Worm (Caenorhabditis elegans): ENCODE measurements around the gene hmp-1.

The hmp-1 gene

ce11 chrV:11800486-11800885 is 45.2 kb upstream of the hmp-1 start:
- no peak for TF ChIP-seq K02D7.2 (tag; optimal IDR thresholded peaks at IDR 0.05)

- TF ChIP-seq fkh-10 (GFP tag; optimal IDR thresholded peaks at IDR 0.05) (no peak), ceh-34 (tag; optimal IDR thresholded peaks at IDR 0.05) (no peak), ceh-22 (tag; optimal IDR thresholded peaks at IDR 0.05) (no peak), elt-2 (tag; optimal IDR thresholded peaks at IDR 0.05) (peak; percentile 40)
Measured at ce11 chrV:11801076-11801849, 44.4 kb upstream of the hmp-1 start.

- TF ChIP-seq unc-55 (GFP tag; optimal IDR thresholded peaks at IDR 0.05) (no peak), hlh-8 (tag; optimal IDR thresholded peaks at IDR 0.05) (no peak), ets-4 (tag; optimal IDR thresholded peaks at IDR 0.05) (no peak), nhr-232 (tag; optimal IDR thresholded peaks at IDR 0.05) (no peak), ama-1 (optimal IDR thresholded peaks at IDR 0.05) (no peak), T23F11.4 (GFP tag; optimal IDR thresholded peaks at IDR 0.05) (no peak), ceh-14 (tag; optimal IDR thresholded peaks at IDR 0.05) (no peak), elt-2 (tag; optimal IDR thresholded peaks at IDR 0.05) (no peak), npax-4 (tag; optimal IDR thresholded peaks at IDR 0.05) (no peak), rnt-1 (tag; optimal IDR thresholded peaks at IDR 0.05) (no peak), pha-2 (tag; optimal IDR thresholded peaks at IDR 0.05) (no peak), mec-3 (tag; optimal IDR thresholded peaks at IDR 0.05; ENCODE audit: borderline replicate concordance) (no peak), ceh-34 (tag; optimal IDR thresholded peaks at IDR 0.05) (no peak)
Measured at ce11 chrV:11802508-11802907, 43.2 kb upstream of the hmp-1 start.

ce11 chrV:11803518-11803994 is 42.1 kb upstream of the hmp-1 start:
- TF ChIP-seq dve-1 (tag; optimal IDR thresholded peaks at IDR 0.05): no peak
- TF ChIP-seq ceh-22 (tag; optimal IDR thresholded peaks at IDR 0.05): no peak
- no peak for TF ChIP-seq ceh-2 (tag; optimal IDR thresholded peaks at IDR 0.05)

- TF ChIP-seq pat-9 (tag; optimal IDR thresholded peaks at IDR 0.05) (no peak), unc-42 (tag; optimal IDR thresholded peaks at IDR 0.05) (no peak), hlh-6 (tag; optimal IDR thresholded peaks at IDR 0.05) (no peak), ttx-3 (tag; optimal IDR thresholded peaks at IDR 0.05) (no peak), ceh-45 (GFP tag; IDR thresholded peaks at IDR 0.05) (no peak), elt-4 (tag; optimal IDR thresholded peaks at IDR 0.05) (no peak), mec-3 (tag; optimal IDR thresholded peaks at IDR 0.05; ENCODE audit: borderline replicate concordance) (no peak), pag-3 (tag; optimal IDR thresholded peaks at IDR 0.05; ENCODE audit: borderline replicate concordance) (no peak), ahr-1 (tag; optimal IDR thresholded peaks at IDR 0.05) (no peak), dve-1 (tag; optimal IDR thresholded peaks at IDR 0.05) (no peak), ceh-30 (tag; optimal IDR thresholded peaks at IDR 0.05) (no peak), syd-9 (tag; optimal IDR thresholded peaks at IDR 0.05) (no peak), hlh-15 (tag; optimal IDR thresholded peaks at IDR 0.05) (no peak), hlh-8 (tag; optimal IDR thresholded peaks at IDR 0.05) (no peak), fax-1 (tag; optimal IDR thresholded peaks at IDR 0.05) (no peak), ceh-24 (tag; optimal IDR thresholded peaks at IDR 0.05) (no peak), ama-1 (optimal IDR thresholded peaks at IDR 0.05) (no peak), ceh-19 (GFP tag; optimal IDR thresholded peaks at IDR 0.05) (no peak), K09A11.1 (tag; optimal IDR thresholded peaks at IDR 0.05; ENCODE audit: insufficient read depth) (no peak), nfya-1 (tag; optimal IDR thresholded peaks at IDR 0.05) (no peak)
Measured at ce11 chrV:11809935-11810334, 35.7 kb upstream of the hmp-1 start.

Measured in whole organism, late embryonic.